Worm (Caenorhabditis elegans) whole organism, L4 larva: Measurements from ENCODE around the gene C27H6.8.

Experiments
- D1046.2 ChIP-seq: fragments of 200-800 bp; sonication (Bioruptor generic); IDR thresholded peaks from 2 replicates; pipeline ENCODE4 v1.3.6; 2022; ENCODE audit warnings: missing genetic modification characterization, missing compliant biosample characterization
- F37D6.2 ChIP-seq: sonication (generic microtip); optimal IDR thresholded peaks from 2 replicates; lab custom pipeline; 2016; ENCODE audit warnings: mild to moderate bottlenecking, missing genetic modification characterization, missing compliant biosample characterization
- T20F7.1 ChIP-seq: fragments of 200-800 bp; sonication (Bioruptor generic); optimal IDR thresholded peaks from 2 replicates; lab custom pipeline; 2018; ENCODE audit warnings: mild to moderate bottlenecking, missing genetic modification characterization, missing compliant biosample characterization
- Y105C5A.15 ChIP-seq: fragments of 200-800 bp; sonication (Bioruptor generic); IDR thresholded peaks from 2 replicates; pipeline ENCODE4 v1.3.6; 2022; ENCODE audit warnings: missing genetic modification characterization, missing compliant biosample characterization
- Y48G9A.11 ChIP-seq: fragments of 200-800 bp; sonication (Bioruptor generic); IDR thresholded peaks from 2 replicates; pipeline ENCODE4 v1.3.6; 2022; ENCODE audit warnings: missing genetic modification reagents, missing genetic modification characterization, missing compliant biosample characterization
- aha-1 ChIP-seq: fragments of 150-350 bp; peaks from one replicate; lab custom pipeline; 2014; ENCODE audit warnings: missing biosample characterization, missing genetic modification characterization
- ama-1 ChIP-seq: fragments of 150-350 bp; optimal IDR thresholded peaks from 2 replicates; lab custom pipeline; 2014; ENCODE audit warnings: inconsistent platforms, mixed read lengths
- attf-4 ChIP-seq: sonication (generic microtip); optimal IDR thresholded peaks from 3 replicates; lab custom pipeline; 2017; ENCODE audit warnings: missing biosample characterization, missing genetic modification characterization
- ceh-20 ChIP-seq: fragments of 200-800 bp; sonication (Bioruptor generic); IDR thresholded peaks from 2 replicates; pipeline ENCODE4 v1.3.6; 2022; ENCODE audit warnings: missing genetic modification reagents, missing genetic modification characterization, missing compliant biosample characterization
- ceh-28 ChIP-seq: fragments of 150-350 bp; optimal IDR thresholded peaks from 2 replicates; lab custom pipeline; 2014; ENCODE audit warnings: missing biosample characterization, missing genetic modification reagents, missing genetic modification characterization
- ceh-62 ChIP-seq: sonication (generic microtip); optimal IDR thresholded peaks from 2 replicates; lab custom pipeline; 2017; ENCODE audit warnings: missing biosample characterization, missing genetic modification characterization
- daf-16 ChIP-seq, 3 experiments: sonication (generic microtip); optimal IDR thresholded peaks; 2 replicates each; lab custom pipeline; 2016 to 2017; ENCODE audit warnings: missing genetic modification characterization in 3 of 3, missing genetic modification reagents in 3 of 3, mild to moderate bottlenecking in 2 of 3, missing compliant biosample characterization in 2 of 3, missing biosample characterization in 1 of 3, moderate library complexity in 1 of 3
- daf-19 ChIP-seq: fragments of 200-800 bp; sonication (Bioruptor generic); conservative IDR thresholded peaks from 2 replicates; pipeline ENCODE4 v1.3.6; 2022; ENCODE audit warnings: missing genetic modification characterization, missing compliant biosample characterization
- dmd-8 ChIP-seq: fragments of 200-800 bp; sonication (Bioruptor generic); IDR thresholded peaks from 2 replicates; pipeline ENCODE4 v1.3.6; 2022; ENCODE audit warnings: missing genetic modification characterization, missing compliant biosample characterization
- dmd-9 ChIP-seq: fragments of 200-800 bp; sonication (Bioruptor generic); IDR thresholded peaks from 2 replicates; pipeline ENCODE4 v1.3.6; 2022; ENCODE audit warnings: missing genetic modification reagents, missing genetic modification characterization, missing compliant biosample characterization
- egl-27 ChIP-seq: sonication (generic microtip); optimal IDR thresholded peaks from 3 replicates; lab custom pipeline; 2017; ENCODE audit warnings: missing biosample characterization, missing genetic modification reagents, missing genetic modification characterization
- egl-43 ChIP-seq: fragments of 200-800 bp; sonication (Bioruptor generic); IDR thresholded peaks from 2 replicates; pipeline ENCODE4 v1.3.6; 2022; ENCODE audit warnings: missing genetic modification reagents, missing genetic modification characterization, missing compliant biosample characterization
- fos-1 ChIP-seq: fragments of 150-350 bp; optimal IDR thresholded peaks from 2 replicates; lab custom pipeline; 2014; ENCODE audit warnings: missing biosample characterization, missing genetic modification characterization
- hif-1 ChIP-seq, 2 experiments: sonication (generic microtip); optimal IDR thresholded peaks; 2 replicates each; lab custom pipeline; 2016 to 2017; ENCODE audit warnings: missing compliant biosample characterization in 2 of 2, missing genetic modification characterization in 2 of 2, missing genetic modification reagents in 2 of 2, missing genotype in 2 of 2, mild to moderate bottlenecking in 1 of 2
- hlh-11 ChIP-seq: fragments of 200-800 bp; sonication (Bioruptor generic); optimal IDR thresholded peaks from 2 replicates; lab custom pipeline; 2018; ENCODE audit warnings: mild to moderate bottlenecking, missing genetic modification characterization, missing compliant biosample characterization
- madf-5 ChIP-seq, 2 experiments: fragments of 200-800 bp; sonication (Bioruptor generic); IDR thresholded peaks; 2 replicates each; pipeline ENCODE4 v1.3.6; 2022; ENCODE audit warnings: missing compliant biosample characterization in 2 of 2, missing genetic modification characterization in 2 of 2
- madf-9 ChIP-seq: fragments of 200-800 bp; sonication (Bioruptor generic); conservative IDR thresholded peaks from 2 replicates; pipeline ENCODE4 v1.3.6; 2022; ENCODE audit warnings: missing genetic modification reagents, missing genetic modification characterization, missing compliant biosample characterization
- mep-1 ChIP-seq: fragments of 150-350 bp; sonication (generic microtip); optimal IDR thresholded peaks from 3 replicates; lab custom pipeline; 2014; ENCODE audit warnings: missing biosample characterization, missing genetic modification characterization
- mes-2 ChIP-seq: sonication (generic microtip); optimal IDR thresholded peaks from 2 replicates; lab custom pipeline; 2016; ENCODE audit warnings: missing genotype, mild to moderate bottlenecking, missing genetic modification characterization, missing compliant biosample characterization; ENCODE audit not compliant: poor library complexity, severe bottlenecking
- nhr-11 ChIP-seq: fragments of 150-350 bp; optimal IDR thresholded peaks from 2 replicates; lab custom pipeline; 2014; ENCODE audit warnings: missing biosample characterization, missing genetic modification characterization
- nhr-25 ChIP-seq: sonication (generic microtip); optimal IDR thresholded peaks from 2 replicates; lab custom pipeline; 2017; ENCODE audit warnings: missing genetic modification characterization, mild to moderate bottlenecking, missing compliant biosample characterization, antibody characterized with exemption, moderate library complexity, borderline replicate concordance; ENCODE audit not compliant: insufficient read depth
- php-3 ChIP-seq: fragments of 200-800 bp; sonication (Bioruptor generic); IDR thresholded peaks from 2 replicates; pipeline ENCODE4 v1.3.6; 2022; ENCODE audit warnings: missing genetic modification reagents, missing genetic modification characterization, missing compliant biosample characterization
- rbr-2 ChIP-seq: sonication (generic microtip); optimal IDR thresholded peaks from 2 replicates; lab custom pipeline; 2016; ENCODE audit warnings: missing genotype, missing genetic modification characterization, missing compliant biosample characterization
- saeg-2 ChIP-seq: fragments of 200-800 bp; sonication (Bioruptor generic); IDR thresholded peaks from 2 replicates; pipeline ENCODE4 v1.3.6; 2022; ENCODE audit warnings: missing genetic modification reagents, missing genetic modification characterization, missing compliant biosample characterization
- sdz-12 ChIP-seq: fragments of 200-800 bp; sonication (Bioruptor generic); optimal IDR thresholded peaks from 2 replicates; lab custom pipeline; 2018; ENCODE audit warnings: mild to moderate bottlenecking, missing genetic modification characterization, missing compliant biosample characterization
- set-16 ChIP-seq: fragments of 200-800 bp; sonication (Bioruptor generic); IDR thresholded peaks from 2 replicates; pipeline ENCODE4 v1.3.6; 2022; ENCODE audit warnings: missing genetic modification reagents, missing genetic modification characterization, missing compliant biosample characterization
- snpc-1.2 ChIP-seq: fragments of 200-800 bp; sonication (Bioruptor generic); IDR thresholded peaks from 2 replicates; pipeline ENCODE4 v1.3.6; 2022; ENCODE audit warnings: missing genetic modification reagents, missing genetic modification characterization, missing compliant biosample characterization
- tag-97 ChIP-seq: fragments of 200-800 bp; sonication (Bioruptor generic); IDR thresholded peaks from 2 replicates; pipeline ENCODE4 v1.3.6; 2022; ENCODE audit warnings: missing genetic modification characterization, missing compliant biosample characterization
- tra-1 ChIP-seq: fragments of 200-800 bp; sonication (Bioruptor generic); IDR thresholded peaks from 2 replicates; pipeline ENCODE4 v1.3.6; 2022; ENCODE audit warnings: missing genetic modification reagents, missing genetic modification characterization, missing compliant biosample characterization
- unc-39 ChIP-seq: sonication (generic microtip); optimal IDR thresholded peaks from 2 replicates; lab custom pipeline; 2017; ENCODE audit warnings: missing biosample characterization, missing genetic modification characterization
- unc-62 ChIP-seq, 3 experiments: fragments of 150-350 bp in 1 of 3; sonication (generic microtip); optimal IDR thresholded peaks in 2 of 3; peaks in 1 of 3; 1 replicate in 1 of 3; 2 replicates in 2 of 3; lab custom pipeline; 2014 to 2017; ENCODE audit warnings: missing biosample characterization in 3 of 3, missing genetic modification characterization in 3 of 3, missing genetic modification reagents in 3 of 3, missing genotype in 1 of 3
- zag-1 ChIP-seq: fragments of 150-350 bp; optimal IDR thresholded peaks from 2 replicates; lab custom pipeline; 2014; ENCODE audit warnings: missing biosample characterization, missing genetic modification characterization

The C27H6.8 gene

DNA sequence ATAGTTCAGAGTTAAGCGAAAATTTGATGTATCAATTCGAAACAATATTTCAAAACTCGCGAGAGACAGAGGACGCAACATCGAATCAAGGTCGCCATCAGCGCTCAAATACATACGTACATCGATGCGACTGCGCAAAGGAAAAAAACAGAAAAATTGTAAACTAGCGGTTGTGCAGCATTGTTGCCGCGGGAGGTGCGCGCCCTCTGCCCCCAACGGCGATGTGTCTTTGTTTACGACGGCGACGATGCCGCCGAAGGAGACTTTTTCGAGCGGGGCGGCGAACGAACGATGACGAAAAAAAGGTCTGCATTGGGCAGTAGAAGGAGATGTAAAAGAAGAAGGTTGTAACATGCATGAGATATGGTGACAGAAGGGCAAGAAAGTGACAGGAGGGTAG lies 24.7 kb downstream of the C27H6.8 start:
- no peak for TF ChIP-seq ceh-28 (tag; lab: Kevin White, UChicago)
- peak; percentile 44; the same call in 1 of the 2 replicates for TF ChIP-seq set-16 (GFP tag; lab: Robert Waterston, UW)
- no peak for TF ChIP-seq nhr-11 (tag; lab: Kevin White, UChicago)
- peak; percentile 17 for TF ChIP-seq mep-1 (tag; lab: Kevin White, UChicago)
- peak; percentile 6 for TF ChIP-seq mes-2 (tag; lab: Kevin White, UChicago)
- 0 out of 2 replicates have a peak, but pooled peaks have one; percentile 35 for TF ChIP-seq ceh-20
- TF ChIP-seq daf-19 (GFP tag; lab: Robert Waterston, UW): no peak
- TF ChIP-seq unc-62 (GFP tag; optimal IDR thresholded peaks at IDR 0.05 in 1 of 2; lab: Kevin White, UChicago): peak in 1 of 2 experiments; percentile 71
- no peak for TF ChIP-seq unc-62 (tag; optimal IDR thresholded peaks at IDR 0.05; lab: Kevin White, UChicago)
- no peak for TF ChIP-seq Y48G9A.11 (GFP tag; lab: Robert Waterston, UW)
- no peak for TF ChIP-seq F37D6.2 (tag; lab: Kevin White, UChicago)
- TF ChIP-seq hif-1 (tag; optimal IDR thresholded peaks at IDR 0.05; lab: Kevin White, UChicago): no peak
- TF ChIP-seq tag-97 (GFP tag; lab: Robert Waterston, UW): no peak
- no peak for TF ChIP-seq fos-1
- TF ChIP-seq nhr-25 (tag; lab: Kevin White, UChicago): peak; percentile 28

- TF ChIP-seq ceh-62 (tag; lab: Kevin White, UChicago) (no peak), ama-1 (lab: Kevin White, UChicago) (no peak), unc-39 (tag; lab: Kevin White, UChicago) (no peak), madf-5 (GFP tag; IDR thresholded peaks at IDR 0.05; lab: Robert Waterston, UW) (no peak), Y105C5A.15 (no peak), tra-1 (GFP tag; lab: Robert Waterston, UW) (no peak), madf-9 (GFP tag; lab: Robert Waterston, UW) (no peak), zag-1 (tag; lab: Kevin White, UChicago) (no peak), dmd-9 (GFP tag; lab: Robert Waterston, UW) (no peak), saeg-2 (no peak), dmd-8 (GFP tag; lab: Robert Waterston, UW) (no peak), rbr-2 (tag; lab: Kevin White, UChicago) (no peak), nhr-25 (tag; lab: Kevin White, UChicago) (no peak), mep-1 (tag; lab: Kevin White, UChicago) (no peak), F37D6.2 (tag; lab: Kevin White, UChicago) (no peak), php-3 (GFP tag; lab: Robert Waterston, UW) (no peak), sdz-12 (GFP tag; lab: Kevin White, UChicago) (no peak)
Observed at ce11 chrV:9962394-9962793, 25.2 kb downstream of the C27H6.8 start, which contains the start of gene madf-4. madf-4 (minus strand) TSS chrV:9962494.

DNA sequence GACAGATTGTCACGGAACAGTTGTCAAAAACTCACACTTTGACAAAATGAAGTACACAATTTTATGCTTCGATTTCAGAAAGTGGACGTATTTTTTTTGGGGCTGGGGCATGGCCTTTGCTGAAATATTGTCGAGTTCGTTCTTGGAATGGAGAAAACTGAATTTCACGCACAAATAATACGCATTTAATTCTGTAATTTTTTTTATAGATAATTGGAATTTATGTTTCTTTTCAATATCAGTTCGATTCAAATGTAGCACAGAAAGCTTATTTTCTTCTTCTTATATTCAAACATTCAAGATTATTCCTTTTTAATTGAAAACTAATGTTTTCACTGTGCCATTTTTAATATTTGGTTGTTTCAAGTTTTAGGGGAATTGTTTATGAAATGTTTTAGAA lies 27.2 kb downstream of the C27H6.8 start, which contains the start of gene T07C12.10:
Gene T07C12.10 (minus strand): TSS at position 101 of the 400 bp plus-strand sequence.
- no peak for TF ChIP-seq D1046.2 (GFP tag; lab: Robert Waterston, UW)
- no peak for TF ChIP-seq mep-1 (tag; lab: Kevin White, UChicago)
- no peak for TF ChIP-seq T20F7.1 (GFP tag; lab: Kevin White, UChicago)
- no peak for TF ChIP-seq snpc-1.2 (GFP tag; lab: Robert Waterston, UW)
- no peak for TF ChIP-seq fos-1
- no peak for TF ChIP-seq nhr-25 (tag; lab: Kevin White, UChicago)
- TF ChIP-seq daf-16 (GFP tag; optimal IDR thresholded peaks at IDR 0.05; lab: Kevin White, UChicago): no peak
- no peak for TF ChIP-seq daf-16 (tag; optimal IDR thresholded peaks at IDR 0.05; lab: Kevin White, UChicago)
- no peak for TF ChIP-seq attf-4 (tag; lab: Kevin White, UChicago)

- TF ChIP-seq egl-43 (GFP tag; lab: Robert Waterston, UW): no peak
- peak; percentile 21 for TF ChIP-seq aha-1 (tag; lab: Kevin White, UChicago)
- TF ChIP-seq hlh-11: peak; percentile 58
- TF ChIP-seq egl-27 (tag; lab: Kevin White, UChicago): no peak
- TF ChIP-seq nhr-11 (tag; lab: Kevin White, UChicago): peak; percentile 56
- TF ChIP-seq unc-62 (GFP tag; optimal IDR thresholded peaks at IDR 0.05 in 1 of 2; lab: Kevin White, UChicago): peak in 1 of 2 experiments; percentile 76
- no peak for TF ChIP-seq unc-62 (tag; optimal IDR thresholded peaks at IDR 0.05; lab: Kevin White, UChicago)
- TF ChIP-seq daf-16 (GFP tag; optimal IDR thresholded peaks at IDR 0.05; lab: Kevin White, UChicago): peak in 1 of 2 experiments; percentile 83
- TF ChIP-seq daf-16 (tag; optimal IDR thresholded peaks at IDR 0.05; lab: Kevin White, UChicago): no peak
Observed at ce11 chrV:9958654-9959053, 28.9 kb downstream of the C27H6.8 start.
